Fruit fly (Drosophila melanogaster) whole organism, embryonic: ENCODE measurements around the gene Sam-S.

Experiments used
- CG12155 ChIP-seq: fragments of 200-800 bp; sonication (Bioruptor generic); optimal IDR thresholded peaks from 3 replicates; lab custom pipeline; 2016; ENCODE audit warnings: missing biosample characterization, missing genetic modification characterization
- CG13287 ChIP-seq: fragments of 200-800 bp; sonication (Bioruptor generic); IDR thresholded peaks from 2 replicates; pipeline ENCODE4 v1.3.6; 2022; ENCODE audit warnings: missing biosample characterization, missing genetic modification characterization; ENCODE audit not compliant: partially characterized antibody
- CG13296 ChIP-seq: fragments of 200-800 bp; sonication (Bioruptor generic); optimal IDR thresholded peaks from 3 replicates; lab custom pipeline; 2018; ENCODE audit warnings: missing biosample characterization, mild to moderate bottlenecking, missing genetic modification characterization
- CG17328 ChIP-seq: fragments of 200-800 bp; sonication (Bioruptor generic); IDR thresholded peaks from 2 replicates; pipeline ENCODE4 v1.3.6; 2022; ENCODE audit warnings: missing biosample characterization, missing genetic modification characterization
- CG2712 ChIP-seq: fragments of 200-800 bp; optimal IDR thresholded peaks from 3 replicates; lab custom pipeline; 2019; ENCODE audit warnings: missing biosample characterization, mild to moderate bottlenecking, missing genetic modification characterization, moderate library complexity
- CG4404 ChIP-seq: fragments of 200-800 bp; sonication (Bioruptor generic); IDR thresholded peaks from 2 replicates; pipeline ENCODE4 v1.3.6; 2022; ENCODE audit warnings: missing biosample characterization, missing genetic modification characterization
- NFAT ChIP-seq: fragments of 200-800 bp; sonication (Bioruptor generic); IDR thresholded peaks from 2 replicates; pipeline ENCODE4 v1.3.6; 2022; ENCODE audit warnings: missing biosample characterization, missing genetic modification characterization
- dimm ChIP-seq: fragments of 200-800 bp; sonication (Bioruptor generic); IDR thresholded peaks from 2 replicates; pipeline ENCODE4 v1.3.6; 2022; ENCODE audit warnings: missing biosample characterization, missing genetic modification characterization
- dmrt11E ChIP-seq: fragments of 200-800 bp; sonication (Bioruptor generic); optimal IDR thresholded peaks from 3 replicates; lab custom pipeline; 2018; ENCODE audit warnings: missing biosample characterization, mild to moderate bottlenecking, missing genetic modification characterization, moderate library complexity
- gcm ChIP-seq: fragments of 200-800 bp; sonication (Bioruptor generic); optimal IDR thresholded peaks from 2 replicates; lab custom pipeline; 2019; ENCODE audit warnings: missing biosample characterization, mild to moderate bottlenecking, missing genetic modification characterization, moderate library complexity
- sens ChIP-seq: fragments of 200-800 bp; sonication (Bioruptor generic); peaks from one replicate; lab custom pipeline; 2016; ENCODE audit warnings: missing biosample characterization, missing genetic modification characterization
- tin ChIP-seq: fragments of 200-800 bp; sonication (Bioruptor generic); optimal IDR thresholded peaks from 3 replicates; lab custom pipeline; 2016; ENCODE audit warnings: missing biosample characterization, missing genetic modification characterization

- no peak for TF ChIP-seq CG13287 (GFP tag; lab: Robert Waterston, UW)
- TF ChIP-seq tin (GFP tag; lab: Kevin White, UChicago): no peak
- no peak for TF ChIP-seq dmrt11E (tag; lab: Kevin White, UChicago)
- no peak for TF ChIP-seq CG13296 (GFP tag; lab: Kevin White, UChicago)
- no peak for TF ChIP-seq CG12155
- TF ChIP-seq CG4404: no peak
- no peak for TF ChIP-seq CG2712 (tag; lab: Kevin White, UChicago)
- no peak for TF ChIP-seq dimm
- no peak for TF ChIP-seq NFAT (GFP tag; lab: Robert Waterston, UW)
- no peak for TF ChIP-seq CG17328 (GFP tag; lab: Robert Waterston, UW)
- no peak for TF ChIP-seq sens (GFP tag; lab: Kevin White, UChicago)
- no peak for TF ChIP-seq gcm
Measured at dm6 chr2L:92993-93392, 13.7 kb upstream of the Sam-S start.
